Worm (Caenorhabditis elegans) whole organism, L1 larva: ENCODE measurements around the gene ndx-6.
A peak's percentile ranks its signal among the peaks of the same experiment; 100 is the strongest.

ENCODE experiments used
- C04F5.9 ChIP-seq: sonication (generic microtip); optimal IDR thresholded peaks from 2 replicates; lab custom pipeline; 2016; ENCODE audit warnings: missing genetic modification characterization, missing compliant biosample characterization
- C16A3.4 ChIP-seq: fragments of 150-350 bp; optimal IDR thresholded peaks from 2 replicates; lab custom pipeline; 2014; ENCODE audit warnings: missing biosample characterization, missing genetic modification characterization
- F16B12.6 ChIP-seq: fragments of 150-350 bp; optimal IDR thresholded peaks from 2 replicates; lab custom pipeline; 2014; ENCODE audit warnings: missing biosample characterization, missing genetic modification characterization
- Y116A8C.19 ChIP-seq: sonication (generic microtip); optimal IDR thresholded peaks from 2 replicates; lab custom pipeline; 2016; ENCODE audit warnings: missing compliant biosample characterization, missing genetic modification characterization, borderline replicate concordance
- ama-1 ChIP-seq: fragments of 150-350 bp; optimal IDR thresholded peaks from 2 replicates; lab custom pipeline; 2014
- ceh-88 ChIP-seq: fragments of 200-800 bp; sonication (Bioruptor generic); IDR thresholded peaks from 2 replicates; pipeline ENCODE4 v1.3.6; 2022; ENCODE audit warnings: missing genetic modification characterization, missing compliant biosample characterization
- ceh-90 ChIP-seq: sonication (generic microtip); optimal IDR thresholded peaks from 2 replicates; lab custom pipeline; 2016; ENCODE audit warnings: missing genetic modification characterization, missing compliant biosample characterization
- ces-1 ChIP-seq: fragments of 150-350 bp; optimal IDR thresholded peaks from 2 replicates; lab custom pipeline; 2014; ENCODE audit warnings: missing biosample characterization, missing genetic modification reagents, missing genetic modification characterization
- dsc-1 ChIP-seq: sonication (generic microtip); optimal IDR thresholded peaks from 2 replicates; lab custom pipeline; 2016; ENCODE audit warnings: mild to moderate bottlenecking, missing genetic modification characterization, missing compliant biosample characterization
- efl-1 ChIP-seq, 4 experiments: fragments of 150-350 bp; optimal IDR thresholded peaks in 3 of 4; peaks in 1 of 4; 1 replicate in 1 of 4; 2 replicates in 3 of 4; lab custom pipeline; 2014; ENCODE audit warnings: missing biosample characterization in 2 of 4, missing genetic modification characterization in 2 of 4, missing genetic modification reagents in 2 of 4
- efl-3 ChIP-seq: fragments of 200-800 bp; sonication (Bioruptor generic); optimal IDR thresholded peaks from 2 replicates; lab custom pipeline; 2018; ENCODE audit warnings: mild to moderate bottlenecking, missing genetic modification characterization, missing compliant biosample characterization
- egl-13 ChIP-seq: sonication (generic microtip); optimal IDR thresholded peaks from 2 replicates; lab custom pipeline; 2016; ENCODE audit warnings: missing genotype, missing genetic modification reagents, missing genetic modification characterization, missing compliant biosample characterization
- elt-2 ChIP-seq: sonication (generic microtip); optimal IDR thresholded peaks from 2 replicates; lab custom pipeline; 2016; ENCODE audit warnings: missing genetic modification characterization, mild to moderate bottlenecking, inconsistent platforms, missing compliant biosample characterization, missing genetic modification reagents
- fkh-4 ChIP-seq: sonication (generic microtip); optimal IDR thresholded peaks from 2 replicates; lab custom pipeline; 2016; ENCODE audit warnings: missing compliant biosample characterization, missing genetic modification characterization, borderline replicate concordance
- fos-1 ChIP-seq: fragments of 150-350 bp; optimal IDR thresholded peaks from 2 replicates; lab custom pipeline; 2014; ENCODE audit warnings: missing biosample characterization, missing genetic modification characterization
- hlh-17 ChIP-seq: fragments of 200-800 bp; sonication (Bioruptor generic); optimal IDR thresholded peaks from 2 replicates; lab custom pipeline; 2018; ENCODE audit warnings: missing genetic modification characterization, mild to moderate bottlenecking, missing compliant biosample characterization, moderate library complexity, borderline replicate concordance
- irx-1 ChIP-seq: sonication (generic microtip); optimal IDR thresholded peaks from 2 replicates; lab custom pipeline; 2016; ENCODE audit warnings: missing genetic modification characterization, missing compliant biosample characterization
- isw-1 ChIP-seq: fragments of 200-800 bp; sonication (Bioruptor generic); IDR thresholded peaks from 2 replicates; pipeline ENCODE4 v1.3.6; 2022; ENCODE audit warnings: missing genetic modification characterization, missing compliant biosample characterization
- jun-1 ChIP-seq: fragments of 150-350 bp; optimal IDR thresholded peaks from 2 replicates; lab custom pipeline; 2014; ENCODE audit warnings: missing biosample characterization, missing genetic modification reagents, missing genetic modification characterization
- lin-14 ChIP-seq: fragments of 200-800 bp; sonication (Bioruptor generic); optimal IDR thresholded peaks from 2 replicates; lab custom pipeline; 2018; ENCODE audit warnings: mild to moderate bottlenecking, missing genetic modification characterization, moderate library complexity, missing compliant biosample characterization
- lin-15B ChIP-seq: fragments of 150-350 bp; sonication (generic microtip); optimal IDR thresholded peaks from 3 replicates; lab custom pipeline; 2014; ENCODE audit warnings: missing biosample characterization, missing genetic modification characterization
- lin-35 ChIP-seq, 2 experiments: fragments of 150-350 bp; optimal IDR thresholded peaks; 2 replicates each; lab custom pipeline; 2014; ENCODE audit warnings: missing biosample characterization in 2 of 2, missing genetic modification characterization in 2 of 2, missing genetic modification reagents in 2 of 2
- lir-3 ChIP-seq: sonication (generic microtip); optimal IDR thresholded peaks from 2 replicates; lab custom pipeline; 2016; ENCODE audit warnings: mild to moderate bottlenecking, missing genetic modification characterization, moderate library complexity, missing compliant biosample characterization; ENCODE audit not compliant: poor library complexity
- mab-9 ChIP-seq: fragments of 200-800 bp; sonication (Bioruptor generic); IDR thresholded peaks from 2 replicates; pipeline ENCODE4 v1.3.6; 2022; ENCODE audit warnings: missing genetic modification reagents, missing genetic modification characterization, missing compliant biosample characterization
- nhr-11 ChIP-seq: fragments of 150-350 bp; optimal IDR thresholded peaks from 2 replicates; lab custom pipeline; 2014; ENCODE audit warnings: missing biosample characterization, missing genetic modification characterization
- nhr-19 ChIP-seq: fragments of 200-800 bp; sonication (Bioruptor generic); conservative IDR thresholded peaks from 2 replicates; pipeline ENCODE4 v1.3.6; 2022; ENCODE audit warnings: missing genetic modification characterization, missing compliant biosample characterization
- nhr-20 ChIP-seq: sonication (generic microtip); optimal IDR thresholded peaks from 2 replicates; lab custom pipeline; 2016; ENCODE audit warnings: mild to moderate bottlenecking, missing genetic modification characterization, missing compliant biosample characterization
- nhr-28 ChIP-seq: fragments of 150-350 bp; optimal IDR thresholded peaks from 2 replicates; lab custom pipeline; 2014; ENCODE audit warnings: missing biosample characterization, missing genetic modification characterization
- nhr-47 ChIP-seq: sonication (generic microtip); optimal IDR thresholded peaks from 2 replicates; lab custom pipeline; 2016; ENCODE audit warnings: mild to moderate bottlenecking, missing genetic modification characterization, moderate library complexity, missing compliant biosample characterization
- nhr-71 ChIP-seq: sonication (generic microtip); optimal IDR thresholded peaks from 2 replicates; lab custom pipeline; 2016; ENCODE audit warnings: mild to moderate bottlenecking, missing genetic modification characterization, moderate library complexity, missing compliant biosample characterization
- nhr-76 ChIP-seq: sonication (generic microtip); optimal IDR thresholded peaks from 2 replicates; lab custom pipeline; 2017; ENCODE audit warnings: missing biosample characterization, missing genetic modification characterization
- nhr-77 ChIP-seq: fragments of 150-350 bp; optimal IDR thresholded peaks from 2 replicates; lab custom pipeline; 2014; ENCODE audit warnings: missing biosample characterization, missing genetic modification characterization
- nhr-84 ChIP-seq: sonication (generic microtip); optimal IDR thresholded peaks from 2 replicates; lab custom pipeline; 2017; ENCODE audit warnings: missing biosample characterization, missing genetic modification characterization
- nhr-85 ChIP-seq: sonication (generic microtip); peaks from one replicate; lab custom pipeline; 2016; ENCODE audit warnings: missing genetic modification characterization, inconsistent platforms, missing compliant biosample characterization
- nhr-90 ChIP-seq: sonication (generic microtip); optimal IDR thresholded peaks from 2 replicates; lab custom pipeline; 2016; ENCODE audit warnings: mild to moderate bottlenecking, missing genetic modification characterization, missing compliant biosample characterization; ENCODE audit not compliant: poor library complexity
- skn-1 ChIP-seq: fragments of 150-350 bp; optimal IDR thresholded peaks from 2 replicates; lab custom pipeline; 2014; ENCODE audit warnings: missing biosample characterization, missing genetic modification characterization
- sox-4 ChIP-seq: sonication (generic microtip); optimal IDR thresholded peaks from 2 replicates; lab custom pipeline; 2016; ENCODE audit warnings: missing genetic modification characterization, missing compliant biosample characterization
- sptf-1 ChIP-seq: fragments of 150-350 bp; optimal IDR thresholded peaks from 2 replicates; lab custom pipeline; 2014; ENCODE audit warnings: missing biosample characterization, missing genetic modification characterization
- swsn-7 ChIP-seq: sonication (generic microtip); optimal IDR thresholded peaks from 2 replicates; lab custom pipeline; 2016; ENCODE audit warnings: missing genetic modification characterization, missing compliant biosample characterization
- tbx-2 ChIP-seq: sonication (generic microtip); optimal IDR thresholded peaks from 2 replicates; lab custom pipeline; 2016; ENCODE audit warnings: missing genetic modification characterization, missing compliant biosample characterization
- tlp-1 ChIP-seq: fragments of 150-350 bp; optimal IDR thresholded peaks from 2 replicates; lab custom pipeline; 2014; ENCODE audit warnings: missing biosample characterization, missing genetic modification characterization
- unc-130 ChIP-seq: fragments of 150-350 bp; optimal IDR thresholded peaks from 2 replicates; lab custom pipeline; 2017; ENCODE audit warnings: missing biosample characterization, missing genetic modification characterization, inconsistent platforms
- unc-30 ChIP-seq: sonication (generic microtip); optimal IDR thresholded peaks from 2 replicates; lab custom pipeline; 2017; ENCODE audit warnings: missing biosample characterization, missing genetic modification characterization
- unc-98 ChIP-seq: fragments of 200-800 bp; sonication (Bioruptor generic); IDR thresholded peaks from 2 replicates; pipeline ENCODE4 v1.3.6; 2022; ENCODE audit warnings: missing genetic modification characterization, missing compliant biosample characterization
- xbp-1 ChIP-seq: sonication (generic microtip); optimal IDR thresholded peaks from 2 replicates; lab custom pipeline; 2016; ENCODE audit warnings: missing genetic modification characterization, missing compliant biosample characterization
- zip-4 ChIP-seq: fragments of 200-800 bp; sonication (Bioruptor generic); optimal IDR thresholded peaks from 2 replicates; lab custom pipeline; 2018; ENCODE audit warnings: mild to moderate bottlenecking, missing genetic modification characterization, moderate library complexity, missing compliant biosample characterization
- ztf-4 ChIP-seq: fragments of 150-350 bp; optimal IDR thresholded peaks from 2 replicates; lab custom pipeline; 2014; ENCODE audit warnings: missing biosample characterization, missing genetic modification characterization

Gene ndx-6

ce11 chrII:5365645-5366044 lies 24.0 kb downstream of the ndx-6 start, which contains the start of gene F09E5.16:
F09E5.16 (minus strand) TSS chrII:5365745.
- TF ChIP-seq nhr-71 (tag; lab: Kevin White, UChicago): no peak
- peak; percentile 9 for TF ChIP-seq lin-14 (GFP tag; lab: Kevin White, UChicago)

ce11 chrII:5364516-5364915 lies 25.2 kb downstream of the ndx-6 start:
- no peak for TF ChIP-seq unc-98 (GFP tag; lab: Robert Waterston, UW)
- no peak for TF ChIP-seq nhr-19 (GFP tag; lab: Robert Waterston, UW)
- TF ChIP-seq ces-1: no peak
- TF ChIP-seq nhr-28 (tag; lab: Kevin White, UChicago): no peak
- no peak for TF ChIP-seq efl-1 (optimal IDR thresholded peaks at IDR 0.05; lab: Kevin White, UChicago)
- TF ChIP-seq efl-1 (GFP tag; optimal IDR thresholded peaks at IDR 0.05 in 1 of 2; lab: Kevin White, UChicago): no peak
- TF ChIP-seq C04F5.9 (tag; lab: Kevin White, UChicago): no peak
- TF ChIP-seq sptf-1 (tag; lab: Kevin White, UChicago): no peak
- no peak for TF ChIP-seq zip-4 (GFP tag; lab: Kevin White, UChicago)
- TF ChIP-seq tlp-1 (tag; lab: Kevin White, UChicago): no peak
- TF ChIP-seq ztf-4 (tag; lab: Kevin White, UChicago): no peak
- TF ChIP-seq nhr-20 (tag; lab: Kevin White, UChicago): no peak
- no peak for TF ChIP-seq Y116A8C.19 (tag; lab: Kevin White, UChicago)
- TF ChIP-seq nhr-76 (tag; lab: Kevin White, UChicago): no peak
- no peak for TF ChIP-seq lir-3
- no peak for TF ChIP-seq jun-1 (tag; lab: Kevin White, UChicago)
- TF ChIP-seq hlh-17: no peak

ce11 chrII:5359252-5359651 lies 30.4 kb downstream of the ndx-6 start, which contains the start of gene sec-6:
sec-6 (plus strand) TSS chrII:5359552.
- TF ChIP-seq F16B12.6 (tag; lab: Kevin White, UChicago): no peak
- TF ChIP-seq xbp-1: no peak
- TF ChIP-seq dsc-1 (tag; lab: Kevin White, UChicago): no peak
- TF ChIP-seq nhr-90 (tag; lab: Kevin White, UChicago): no peak
- no peak for TF ChIP-seq nhr-76 (tag; lab: Kevin White, UChicago)
- no peak for TF ChIP-seq sox-4 (tag; lab: Kevin White, UChicago)
- no peak for TF ChIP-seq efl-1 (optimal IDR thresholded peaks at IDR 0.05; lab: Kevin White, UChicago)
- no peak for TF ChIP-seq efl-1 (GFP tag; optimal IDR thresholded peaks at IDR 0.05 in 1 of 2; lab: Kevin White, UChicago)
- no peak for TF ChIP-seq hlh-17
- TF ChIP-seq lin-15B (tag; lab: Kevin White, UChicago): no peak
- TF ChIP-seq ces-1: no peak
- TF ChIP-seq fos-1: no peak
- no peak for TF ChIP-seq irx-1
- no peak for TF ChIP-seq ama-1
- TF ChIP-seq nhr-47: no peak
- TF ChIP-seq nhr-84 (tag; lab: Kevin White, UChicago): no peak
- TF ChIP-seq tbx-2 (tag; lab: Kevin White, UChicago): no peak
- TF ChIP-seq nhr-85 (tag; lab: Kevin White, UChicago): no peak
- no peak for TF ChIP-seq ceh-88

- peak; percentile 91 for TF ChIP-seq lin-14 (GFP tag; lab: Kevin White, UChicago)
- no peak for TF ChIP-seq efl-3 (GFP tag; lab: Kevin White, UChicago)
- TF ChIP-seq unc-30 (tag; lab: Kevin White, UChicago): no peak
- peak; percentile 84 for TF ChIP-seq skn-1 (tag; lab: Kevin White, UChicago)
- peak; percentile 87 for TF ChIP-seq fkh-4 (tag; lab: Kevin White, UChicago)
- no peak for TF ChIP-seq ces-1
- TF ChIP-seq jun-1 (tag; lab: Kevin White, UChicago): peak; percentile 69
- TF ChIP-seq tbx-2 (tag; lab: Kevin White, UChicago): peak; percentile 91
- TF ChIP-seq fos-1: peak; percentile 45
- peak; percentile 64 for TF ChIP-seq unc-130 (tag; lab: Kevin White, UChicago)
- peak; percentile 74 to 79 for TF ChIP-seq lin-35 (GFP tag; optimal IDR thresholded peaks at IDR 0.05; lab: Kevin White, UChicago)
- TF ChIP-seq swsn-7: peak; percentile 86
- TF ChIP-seq lir-3: peak; percentile 95
- peak; percentile 16 for TF ChIP-seq nhr-11 (tag; lab: Kevin White, UChicago)
- TF ChIP-seq sptf-1 (tag; lab: Kevin White, UChicago): no peak
- peak; percentile 53 for TF ChIP-seq mab-9 (GFP tag; lab: Robert Waterston, UW)
- peak; percentile 89 for TF ChIP-seq C16A3.4 (tag; lab: Kevin White, UChicago)
- TF ChIP-seq ceh-90 (tag; lab: Kevin White, UChicago): peak; percentile 85
- TF ChIP-seq tlp-1 (tag; lab: Kevin White, UChicago): no peak
- peak; percentile 79 for TF ChIP-seq elt-2 (tag; lab: Kevin White, UChicago)
- TF ChIP-seq egl-13 (tag; lab: Kevin White, UChicago): peak; percentile 87
- TF ChIP-seq nhr-77 (tag; lab: Kevin White, UChicago): peak; percentile 70
- TF ChIP-seq isw-1 (GFP tag; lab: Robert Waterston, UW): peak; percentile 87
Measured at ce11 chrII:5358137-5358745, 31.4 kb downstream of the ndx-6 start, which contains the start of the genes F09E5.11 and bmy-1. F09E5.11 (minus strand) TSS chrII:5358187. bmy-1 (plus strand) TSS chrII:5358695.
